Worm (Caenorhabditis elegans) whole organism, late embryonic: ENCODE data around the gene mltn-9.

ENCODE experiments used
- C08G9.2 ChIP-seq: sonication (generic microtip); optimal IDR thresholded peaks from 2 replicates; lab custom pipeline; 2016; ENCODE audit warnings: mild to moderate bottlenecking, missing genetic modification characterization, moderate library complexity, missing compliant biosample characterization
- F13H6.1 ChIP-seq: sonication (generic microtip); optimal IDR thresholded peaks from 2 replicates; lab custom pipeline; 2016; ENCODE audit warnings: missing genetic modification characterization, missing compliant biosample characterization
- K09A11.1 ChIP-seq: sonication (generic microtip); optimal IDR thresholded peaks from 2 replicates; lab custom pipeline; 2017; ENCODE audit warnings: antibody characterized with exemption, mild to moderate bottlenecking, missing genetic modification characterization, missing compliant biosample characterization; ENCODE audit not compliant: insufficient read depth
- ahr-1 ChIP-seq: sonication (generic microtip); optimal IDR thresholded peaks from 2 replicates; lab custom pipeline; 2016; ENCODE audit warnings: missing genetic modification characterization, missing compliant biosample characterization
- ama-1 ChIP-seq: fragments of 150-350 bp; optimal IDR thresholded peaks from 2 replicates; lab custom pipeline; 2014
- ceh-19 ChIP-seq: fragments of 200-800 bp; sonication (Bioruptor generic); optimal IDR thresholded peaks from 2 replicates; lab custom pipeline; 2018; ENCODE audit warnings: mild to moderate bottlenecking, missing genetic modification characterization, missing compliant biosample characterization
- ceh-2 ChIP-seq: sonication (generic microtip); optimal IDR thresholded peaks from 2 replicates; lab custom pipeline; 2016; ENCODE audit warnings: missing genotype, missing genetic modification characterization, missing compliant biosample characterization
- ceh-24 ChIP-seq: sonication (generic microtip); optimal IDR thresholded peaks from 2 replicates; lab custom pipeline; 2016; ENCODE audit warnings: mild to moderate bottlenecking, missing genetic modification characterization, missing compliant biosample characterization
- ceh-31 ChIP-seq: sonication (generic microtip); optimal IDR thresholded peaks from 2 replicates; lab custom pipeline; 2016; ENCODE audit warnings: missing genetic modification characterization, missing compliant biosample characterization
- ceh-6 ChIP-seq: fragments of 200-800 bp; sonication (Bioruptor generic); optimal IDR thresholded peaks from 2 replicates; lab custom pipeline; 2018; ENCODE audit warnings: mild to moderate bottlenecking, missing genetic modification characterization, missing compliant biosample characterization
- ceh-9 ChIP-seq: sonication (generic microtip); optimal IDR thresholded peaks from 2 replicates; lab custom pipeline; 2016; ENCODE audit warnings: mild to moderate bottlenecking, missing genetic modification characterization, inconsistent platforms, missing compliant biosample characterization
- dmd-4 ChIP-seq: sonication (generic microtip); optimal IDR thresholded peaks from 2 replicates; lab custom pipeline; 2016; ENCODE audit warnings: borderline replicate concordance, missing genetic modification characterization, missing compliant biosample characterization
- dve-1 ChIP-seq: sonication (generic microtip); optimal IDR thresholded peaks from 2 replicates; lab custom pipeline; 2017; ENCODE audit warnings: antibody characterized with exemption, mild to moderate bottlenecking, missing genetic modification characterization, missing compliant biosample characterization
- elt-4 ChIP-seq: sonication (generic microtip); optimal IDR thresholded peaks from 2 replicates; lab custom pipeline; 2016; ENCODE audit warnings: missing genetic modification characterization, missing compliant biosample characterization
- ets-4 ChIP-seq: sonication (generic microtip); optimal IDR thresholded peaks from 2 replicates; lab custom pipeline; 2016; ENCODE audit warnings: missing genetic modification characterization, missing compliant biosample characterization
- eyg-1 ChIP-seq: sonication (generic microtip); optimal IDR thresholded peaks from 2 replicates; lab custom pipeline; 2016; ENCODE audit warnings: missing genotype, missing genetic modification characterization, missing compliant biosample characterization
- fax-1 ChIP-seq: sonication (generic microtip); optimal IDR thresholded peaks from 2 replicates; lab custom pipeline; 2016; ENCODE audit warnings: missing genotype, missing genetic modification characterization, missing compliant biosample characterization
- fkh-6 ChIP-seq: sonication (generic microtip); optimal IDR thresholded peaks from 2 replicates; lab custom pipeline; 2016; ENCODE audit warnings: missing genetic modification characterization, missing compliant biosample characterization
- hlh-15 ChIP-seq: sonication (generic microtip); optimal IDR thresholded peaks from 2 replicates; lab custom pipeline; 2016; ENCODE audit warnings: missing genetic modification characterization, missing compliant biosample characterization
- hlh-30 ChIP-seq: sonication (generic microtip); optimal IDR thresholded peaks from 2 replicates; lab custom pipeline; 2017; ENCODE audit warnings: antibody characterized with exemption, missing genetic modification characterization, missing compliant biosample characterization; ENCODE audit not compliant: insufficient read depth
- hlh-6 ChIP-seq: sonication (generic microtip); optimal IDR thresholded peaks from 2 replicates; lab custom pipeline; 2016; ENCODE audit warnings: missing genotype, missing genetic modification characterization, missing compliant biosample characterization
- lim-6 ChIP-seq: sonication (generic microtip); optimal IDR thresholded peaks from 2 replicates; lab custom pipeline; 2016; ENCODE audit warnings: missing genetic modification characterization, missing compliant biosample characterization
- lin-11 ChIP-seq: fragments of 200-800 bp; sonication (Bioruptor generic); optimal IDR thresholded peaks from 2 replicates; lab custom pipeline; 2018; ENCODE audit warnings: mild to moderate bottlenecking, missing genetic modification characterization, missing compliant biosample characterization
- madf-2 ChIP-seq: sonication (generic microtip); optimal IDR thresholded peaks from 2 replicates; lab custom pipeline; 2017; ENCODE audit warnings: missing genetic modification characterization, missing compliant biosample characterization
- pag-3 ChIP-seq: sonication (generic microtip); optimal IDR thresholded peaks from 2 replicates; lab custom pipeline; 2016; ENCODE audit warnings: missing compliant biosample characterization, missing genetic modification characterization, borderline replicate concordance
- pax-1 ChIP-seq: fragments of 150-350 bp; optimal IDR thresholded peaks from 2 replicates; lab custom pipeline; 2014; ENCODE audit warnings: missing biosample characterization, missing genetic modification characterization
- pha-4 ChIP-seq: fragments of 150-350 bp; optimal IDR thresholded peaks from 2 replicates; lab custom pipeline; 2018; ENCODE audit warnings: missing biosample characterization, missing genetic modification reagents, missing genetic modification characterization
- pqm-1 ChIP-seq: sonication (generic microtip); optimal IDR thresholded peaks from 2 replicates; lab custom pipeline; 2016; ENCODE audit warnings: missing genetic modification characterization, missing compliant biosample characterization
- pros-1 ChIP-seq: fragments of 150-350 bp; optimal IDR thresholded peaks from 2 replicates; lab custom pipeline; 2014; ENCODE audit warnings: missing biosample characterization, missing genetic modification reagents, missing genetic modification characterization
- tbx-2 ChIP-seq: sonication (generic microtip); optimal IDR thresholded peaks from 2 replicates; lab custom pipeline; 2016; ENCODE audit warnings: missing genetic modification characterization, missing compliant biosample characterization
- ttx-3 ChIP-seq: sonication (generic microtip); optimal IDR thresholded peaks from 2 replicates; lab custom pipeline; 2016; ENCODE audit warnings: missing genetic modification reagents, missing genetic modification characterization, missing compliant biosample characterization
- unc-3 ChIP-seq, 2 experiments: fragments of 200-800 bp in 1 of 2; sonication (Bioruptor generic) in 1 of 2; sonication (generic microtip) in 1 of 2; conservative IDR thresholded peaks in 1 of 2; optimal IDR thresholded peaks in 1 of 2; 2 replicates each; pipeline versions ENCODE4 v1.3.6 to Lab custom; 2016 to 2022; ENCODE audit warnings: missing compliant biosample characterization in 2 of 2, missing genetic modification characterization in 2 of 2, missing genetic modification reagents in 1 of 2
- unc-42 ChIP-seq: sonication (generic microtip); optimal IDR thresholded peaks from 2 replicates; lab custom pipeline; 2016; ENCODE audit warnings: missing genotype, missing genetic modification characterization, missing compliant biosample characterization
- unc-55 ChIP-seq: sonication (generic microtip); optimal IDR thresholded peaks from 2 replicates; lab custom pipeline; 2017; ENCODE audit warnings: missing biosample characterization, missing genetic modification reagents, missing genetic modification characterization
- zip-5 ChIP-seq: sonication (generic microtip); optimal IDR thresholded peaks from 2 replicates; lab custom pipeline; 2016; ENCODE audit warnings: missing genetic modification characterization, missing compliant biosample characterization

The mltn-9 gene

DNA sequence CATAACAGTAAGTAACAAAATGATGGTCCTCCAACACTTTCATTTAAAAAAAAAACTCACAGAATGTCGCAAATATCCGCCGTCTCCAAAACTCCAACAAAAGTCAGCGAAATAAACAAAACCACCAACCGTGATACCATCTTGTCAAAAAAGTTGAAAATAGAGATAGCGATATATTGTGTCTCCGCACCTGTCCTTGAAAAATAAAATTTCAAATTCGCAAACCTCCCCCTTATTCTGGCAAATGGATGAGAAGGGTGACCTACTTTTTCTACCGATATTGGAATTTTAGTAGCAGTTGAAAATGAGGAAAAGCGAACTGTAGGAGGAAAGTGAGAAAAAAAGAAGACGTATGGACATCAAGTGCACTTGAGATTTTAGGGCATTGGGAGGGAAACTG, 10.4 kb upstream of the mltn-9 start, which contains the start of gene F19H8.2:
F19H8.2 (minus strand) TSS at position 391 of the 400 bp plus-strand sequence.
- TF ChIP-seq pax-1, result no peak
- no peak for TF ChIP-seq unc-42
- no peak for TF ChIP-seq lin-11 (tag; lab: Kevin White, UChicago)
- no peak for TF ChIP-seq ceh-19 (GFP tag; lab: Kevin White, UChicago)
- TF ChIP-seq unc-3 (GFP tag; conservative IDR thresholded peaks at IDR 0.05; lab: Robert Waterston, UW), result no peak
- TF ChIP-seq unc-3 (tag; optimal IDR thresholded peaks at IDR 0.05; lab: Kevin White, UChicago), result no peak
- no peak for TF ChIP-seq fax-1

DNA sequence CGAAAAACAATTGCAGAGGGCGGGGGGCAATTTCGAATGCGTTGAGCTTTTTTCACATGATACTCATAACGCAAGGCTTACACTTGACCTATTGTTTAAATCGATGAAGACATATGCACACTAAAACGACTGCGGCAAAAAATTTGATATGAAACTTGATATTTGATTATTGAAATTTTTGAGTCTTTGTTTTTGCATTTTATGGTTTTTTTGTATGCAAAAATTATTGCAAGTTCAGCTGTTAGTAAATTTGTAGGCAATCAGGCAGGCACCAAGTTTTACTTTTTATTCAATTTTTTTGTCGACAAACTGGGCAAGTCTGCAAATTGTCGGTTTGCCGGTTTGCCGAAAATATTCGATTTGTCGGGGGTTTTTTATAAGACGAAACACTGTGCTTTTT, 9.7 kb upstream of the mltn-9 start, which contains the start of gene arl-3:
arl-3 (plus strand) TSS at position 301 of the 400 bp plus-strand sequence.
- TF ChIP-seq pqm-1 (no peak), C08G9.2 (no peak), ahr-1 (tag; lab: Kevin White, UChicago) (no peak), fkh-6 (no peak), dve-1 (tag; lab: Kevin White, UChicago) (no peak), zip-5 (no peak), madf-2 (no peak), ets-4 (tag; lab: Kevin White, UChicago) (no peak), hlh-6 (tag; lab: Kevin White, UChicago) (no peak)
- TF ChIP-seq, all 69 proteins: peak for 0

DNA sequence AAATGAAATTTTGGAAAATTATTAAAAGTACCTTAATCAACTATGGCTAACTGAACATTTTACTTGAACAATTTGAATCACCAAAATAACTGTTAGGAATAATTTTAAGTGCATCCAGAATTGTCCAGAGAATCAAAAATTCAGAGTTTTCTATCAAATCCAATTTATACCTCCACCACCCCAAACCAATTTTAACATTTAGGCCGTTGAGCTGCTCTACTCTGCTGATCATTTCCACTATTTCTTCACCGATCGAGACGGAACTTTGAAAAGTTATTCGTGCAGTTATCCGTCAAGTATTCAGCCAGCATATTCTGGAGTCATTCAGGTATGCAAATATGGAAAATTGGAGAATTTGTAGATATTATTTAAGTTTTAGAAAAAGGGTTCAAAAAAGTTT, 7.3 kb upstream of the mltn-9 start:
- no peak for TF ChIP-seq hlh-30 (tag; lab: Kevin White, UChicago)
- TF ChIP-seq pha-4 (tag; lab: Kevin White, UChicago), result no peak
- no peak for TF ChIP-seq lim-6 (tag; lab: Kevin White, UChicago)
- TF ChIP-seq ahr-1 (tag; lab: Kevin White, UChicago), result no peak
- TF ChIP-seq pag-3 (tag; lab: Kevin White, UChicago), result no peak

DNA sequence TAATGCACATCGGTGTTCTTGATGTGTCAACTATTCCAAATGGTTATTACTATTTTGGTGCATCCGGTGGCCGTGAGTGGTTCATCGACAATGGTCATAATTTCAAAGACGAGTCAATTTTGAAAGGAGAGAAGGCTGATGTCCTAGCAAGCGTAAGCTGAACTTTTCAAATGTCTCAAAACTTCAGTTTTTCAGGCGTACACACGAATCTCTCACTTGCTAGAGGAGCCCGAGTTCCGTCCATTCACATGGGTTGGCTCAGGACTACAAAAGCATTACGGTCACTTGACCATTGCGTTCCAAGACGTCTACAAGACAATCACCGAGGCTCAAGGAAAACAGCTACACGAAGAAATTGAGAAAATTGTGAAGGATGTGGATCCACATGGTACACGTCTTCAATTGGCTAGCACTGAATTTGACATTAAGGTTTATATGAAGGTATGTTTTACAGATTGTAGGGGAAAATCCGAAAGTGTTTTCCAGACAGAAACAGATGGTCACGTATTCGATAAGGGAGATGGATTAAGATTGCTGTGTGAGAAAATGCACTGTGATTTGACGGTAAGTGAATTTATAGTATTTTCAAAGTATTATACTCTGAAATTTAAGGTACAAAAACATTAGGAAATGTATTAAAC, 6.4 kb upstream of the mltn-9 start:
- TF ChIP-seq ceh-9 (tag; lab: Kevin White, UChicago), result no peak
- TF ChIP-seq ttx-3, result no peak
- TF ChIP-seq eyg-1, result no peak
- TF ChIP-seq K09A11.1 (tag; lab: Kevin White, UChicago), result no peak
- TF ChIP-seq ets-4 (tag; lab: Kevin White, UChicago), result no peak
- TF ChIP-seq lin-11 (tag; lab: Kevin White, UChicago), result no peak
- no peak for TF ChIP-seq ceh-2
- no peak for TF ChIP-seq unc-42
- TF ChIP-seq pros-1, result no peak
- TF ChIP-seq pha-4 (tag; lab: Kevin White, UChicago), result no peak
- TF ChIP-seq elt-4, result no peak
- no peak for TF ChIP-seq hlh-15
- TF ChIP-seq hlh-6 (tag; lab: Kevin White, UChicago), result no peak
- TF ChIP-seq dmd-4 (tag; lab: Kevin White, UChicago), result no peak
- no peak for TF ChIP-seq ama-1 (lab: Kevin White, UChicago)
- no peak for TF ChIP-seq F13H6.1
- TF ChIP-seq ceh-6 (GFP tag; lab: Kevin White, UChicago), result no peak

DNA sequence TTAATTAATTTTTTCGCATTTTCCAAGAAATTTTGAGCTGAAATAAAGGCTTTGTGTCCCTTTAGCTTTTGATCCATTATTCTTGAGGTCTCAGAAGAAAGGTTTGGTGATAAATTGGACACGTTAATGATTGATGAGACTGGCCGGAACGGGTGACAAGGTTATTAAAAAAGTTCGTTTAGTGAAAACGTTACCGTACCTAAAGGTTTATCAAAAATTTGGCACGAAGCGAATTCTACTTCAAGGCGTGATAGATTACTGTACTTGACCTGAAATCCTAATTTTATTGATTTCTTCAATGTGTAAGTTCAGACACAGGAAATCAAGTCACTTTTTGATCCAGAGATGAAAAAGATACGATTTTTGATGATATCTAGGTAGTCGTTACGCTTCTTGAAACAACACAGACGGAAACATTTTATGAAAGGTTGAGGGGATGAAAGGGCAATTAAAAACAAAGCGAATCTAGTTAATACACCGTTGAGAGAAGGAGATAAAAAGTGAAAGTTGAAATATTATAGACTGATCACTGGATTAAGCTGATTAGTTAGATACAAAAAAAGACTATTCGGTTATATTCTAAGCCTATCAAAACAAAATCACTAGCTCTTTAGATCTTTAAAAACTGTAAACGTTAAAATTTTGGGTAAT, 5.2 kb upstream of the mltn-9 start:
- TF ChIP-seq ceh-31 (tag; lab: Kevin White, UChicago) (no peak), unc-55 (no peak), ceh-24 (tag; lab: Kevin White, UChicago) (no peak), tbx-2 (tag; lab: Kevin White, UChicago) (no peak)
